Fruit fly (Drosophila melanogaster) whole organism, pupa: Measurements from ENCODE around the gene Frl.

Source experiments
- CG10348 ChIP-seq: fragments of 200-800 bp; sonication (Bioruptor generic); IDR thresholded peaks from 2 replicates; pipeline ENCODE4 v1.3.6; 2022; ENCODE audit warnings: missing biosample characterization, missing genetic modification characterization
- CG12605 ChIP-seq: fragments of 200-800 bp; sonication (Bioruptor generic); IDR thresholded peaks from 2 replicates; pipeline ENCODE4 v1.3.6; 2022; ENCODE audit warnings: missing biosample characterization, missing genetic modification characterization
- CG13204 ChIP-seq: fragments of 200-800 bp; sonication (Bioruptor generic); optimal IDR thresholded peaks from 2 replicates; lab custom pipeline; 2018; ENCODE audit warnings: missing biosample characterization, mild to moderate bottlenecking, missing genetic modification characterization, moderate library complexity
- CG14655 ChIP-seq: fragments of 200-800 bp; sonication (Bioruptor generic); optimal IDR thresholded peaks from 3 replicates; lab custom pipeline; 2017; ENCODE audit warnings: mild to moderate bottlenecking, missing biosample characterization, missing genetic modification reagents, missing genetic modification characterization
- CG15710 ChIP-seq: fragments of 200-800 bp; sonication (Bioruptor generic); optimal IDR thresholded peaks from 2 replicates; lab custom pipeline; 2018; ENCODE audit warnings: missing biosample characterization, mild to moderate bottlenecking, missing genetic modification characterization, moderate library complexity
- CG17806 ChIP-seq: fragments of 200-800 bp; sonication (Bioruptor generic); optimal IDR thresholded peaks from 2 replicates; lab custom pipeline; 2018; ENCODE audit warnings: missing biosample characterization, mild to moderate bottlenecking, missing genetic modification characterization, moderate library complexity
- CG32121 ChIP-seq: fragments of 200-800 bp; sonication (Bioruptor generic); IDR thresholded peaks from 2 replicates; pipeline ENCODE4 v1.3.6; 2022; ENCODE audit warnings: missing biosample characterization, missing genetic modification characterization
- CG34367 ChIP-seq: fragments of 200-800 bp; sonication (Bioruptor generic); optimal IDR thresholded peaks from 2 replicates; lab custom pipeline; 2018; ENCODE audit warnings: missing biosample characterization, mild to moderate bottlenecking, missing genetic modification characterization
- CG4496 ChIP-seq: fragments of 200-800 bp; sonication (Bioruptor generic); IDR thresholded peaks from 3 replicates; pipeline ENCODE4 v1.3.6; 2022; ENCODE audit warnings: missing biosample characterization, missing genetic modification characterization
- CG8159 ChIP-seq: fragments of 200-800 bp; sonication (Bioruptor generic); optimal IDR thresholded peaks from 3 replicates; lab custom pipeline; 2018; ENCODE audit warnings: missing biosample characterization, mild to moderate bottlenecking, missing genetic modification characterization, moderate library complexity
- CG8301 ChIP-seq: fragments of 200-800 bp; sonication (Bioruptor generic); optimal IDR thresholded peaks from 2 replicates; lab custom pipeline; 2018; ENCODE audit warnings: missing biosample characterization, mild to moderate bottlenecking, missing genetic modification characterization
- CG9948 ChIP-seq: fragments of 200-800 bp; sonication (Bioruptor generic); optimal IDR thresholded peaks from 2 replicates; lab custom pipeline; 2018; ENCODE audit warnings: missing biosample characterization, mild to moderate bottlenecking, missing genetic modification characterization, moderate library complexity
- D1 ChIP-seq: fragments of 200-800 bp; sonication (Bioruptor generic); optimal IDR thresholded peaks from 2 replicates; lab custom pipeline; 2018; ENCODE audit warnings: missing biosample characterization, mild to moderate bottlenecking, missing genetic modification characterization, moderate library complexity
- EcR ChIP-seq: fragments of 200-800 bp; sonication (Bioruptor generic); optimal IDR thresholded peaks from 3 replicates; lab custom pipeline; 2019; ENCODE audit warnings: missing biosample characterization, missing genetic modification characterization, mild to moderate bottlenecking, moderate library complexity, missing genetic modification reagents
- Ets98B ChIP-seq: fragments of 200-800 bp; sonication (Bioruptor generic); IDR thresholded peaks from 2 replicates; pipeline ENCODE4 v1.3.6; 2022; ENCODE audit warnings: missing biosample characterization, missing genetic modification characterization
- Pif1A ChIP-seq: fragments of 200-800 bp; sonication (Bioruptor generic); optimal IDR thresholded peaks from 3 replicates; lab custom pipeline; 2016; ENCODE audit warnings: missing biosample characterization, missing genetic modification characterization
- Pif1B ChIP-seq: fragments of 200-800 bp; sonication (Bioruptor generic); optimal IDR thresholded peaks from 3 replicates; lab custom pipeline; 2016; ENCODE audit warnings: missing biosample characterization, missing genetic modification characterization
- Snoo ChIP-seq: fragments of 200-800 bp; sonication (Bioruptor generic); optimal IDR thresholded peaks from 3 replicates; lab custom pipeline; 2017; ENCODE audit warnings: missing biosample characterization, mild to moderate bottlenecking, missing genetic modification characterization, inconsistent platforms
- fd96Ca ChIP-seq: fragments of 200-800 bp; sonication (Bioruptor generic); IDR thresholded peaks from 3 replicates; pipeline ENCODE4 v1.3.6; 2022; ENCODE audit warnings: missing biosample characterization, missing genetic modification characterization
- gl ChIP-seq: fragments of 200-800 bp; sonication (Bioruptor generic); optimal IDR thresholded peaks from 2 replicates; lab custom pipeline; 2018; ENCODE audit warnings: missing biosample characterization, mild to moderate bottlenecking, missing genetic modification characterization
- rn ChIP-seq: fragments of 200-800 bp; sonication (Bioruptor generic); IDR thresholded peaks from 2 replicates; pipeline ENCODE4 v1.3.6; 2022; ENCODE audit warnings: missing biosample characterization, missing genetic modification characterization

Frl gene

DNA sequence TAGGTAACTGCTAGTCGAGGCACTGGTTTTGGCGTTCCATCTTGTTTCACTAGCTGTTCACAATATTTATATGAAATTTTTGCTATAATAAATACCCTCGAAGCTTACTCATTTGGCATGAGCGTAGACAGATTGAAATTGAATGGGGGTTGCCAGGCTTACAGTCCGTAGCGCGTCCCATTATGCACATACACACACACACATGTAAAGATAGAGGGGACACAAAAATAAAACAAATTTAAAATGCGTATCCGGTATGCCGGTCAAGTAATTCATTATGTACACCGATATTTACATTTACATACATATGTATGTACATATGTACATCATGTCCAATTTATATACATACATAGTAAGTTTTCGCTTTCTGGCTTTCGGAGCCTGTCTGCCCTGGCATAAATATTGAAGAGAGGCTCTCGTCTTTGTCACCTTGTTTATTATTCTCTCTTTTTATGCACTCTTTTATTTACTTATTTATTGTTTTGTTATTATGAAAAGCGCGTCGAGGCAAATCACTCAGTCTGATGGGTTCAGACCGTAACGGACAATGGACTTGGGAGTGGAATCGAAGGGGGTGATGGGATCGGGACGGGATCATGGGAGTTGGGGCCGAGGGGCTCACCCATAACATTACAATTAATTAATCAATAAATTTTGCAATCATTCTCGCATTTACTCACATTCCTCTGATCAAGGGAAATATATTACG is 6.4 kb downstream of the Frl start:
- peak; percentile 37 for TF ChIP-seq CG14655 (GFP tag; lab: Kevin White, UChicago)
- no peak for TF ChIP-seq D1 (tag; lab: Kevin White, UChicago)
- TF ChIP-seq CG17806 (tag; lab: Kevin White, UChicago): peak; percentile 12
- no peak for TF ChIP-seq Snoo
- TF ChIP-seq CG13204 (GFP tag; lab: Kevin White, UChicago): peak; percentile 44
- TF ChIP-seq CG10348 (GFP tag; lab: Robert Waterston, UW): no peak
- peak; percentile 68; the same call in 2 of the 3 replicates for TF ChIP-seq fd96Ca (GFP tag; lab: Robert Waterston, UW)
- TF ChIP-seq CG8301: peak; percentile 20
- TF ChIP-seq CG34367: peak; percentile 17
- peak; percentile 47 for TF ChIP-seq Pif1B (GFP tag; lab: Kevin White, UChicago)
- TF ChIP-seq Ets98B (GFP tag; lab: Robert Waterston, UW): peak; percentile 48
- TF ChIP-seq CG12605: peak; percentile 71
- peak; percentile 45 for TF ChIP-seq CG32121 (GFP tag; lab: Robert Waterston, UW)
- TF ChIP-seq CG9948 (tag; lab: Kevin White, UChicago): no peak
- TF ChIP-seq CG8159 (tag; lab: Kevin White, UChicago): peak; percentile 46
- TF ChIP-seq CG15710 (tag; lab: Kevin White, UChicago): peak; percentile 36
- no peak for TF ChIP-seq rn (GFP tag; lab: Robert Waterston, UW)
- peak; percentile 86 for TF ChIP-seq EcR (GFP tag; lab: Kevin White, UChicago)
- peak; percentile 51; the same call in 2 of the 3 replicates for TF ChIP-seq CG4496 (GFP tag; lab: Robert Waterston, UW)
- TF ChIP-seq gl: peak; percentile 66
- TF ChIP-seq Pif1A (GFP tag; lab: Kevin White, UChicago): peak; percentile 46
- TF ChIP-seq, all 21 proteins: peak for 16

dm6 chr3L:14062702-14063101 is 9.7 kb downstream of the Frl start:
- TF ChIP-seq CG14655 (GFP tag; lab: Kevin White, UChicago): no peak
- TF ChIP-seq CG32121 (GFP tag; lab: Robert Waterston, UW): peak; percentile 15; the same call in 1 of the 2 replicates
- TF ChIP-seq, all 21 proteins: peak for 1

- TF ChIP-seq gl (no peak), fd96Ca (GFP tag; lab: Robert Waterston, UW) (peak; percentile 15; the same call in 1 of the 3 replicates), CG14655 (GFP tag; lab: Kevin White, UChicago) (no peak), EcR (GFP tag; lab: Kevin White, UChicago) (peak; percentile 78), CG15710 (tag; lab: Kevin White, UChicago) (peak; percentile 35), CG4496 (GFP tag; lab: Robert Waterston, UW) (peak; percentile 27; the same call in 1 of the 3 replicates), CG32121 (GFP tag; lab: Robert Waterston, UW) (0 out of 2 replicates have a peak, but pooled peaks have one; percentile 16), Snoo (no peak), CG8301 (peak; percentile 43), Pif1B (GFP tag; lab: Kevin White, UChicago) (no peak), CG10348 (GFP tag; lab: Robert Waterston, UW) (peak; percentile 54), CG9948 (tag; lab: Kevin White, UChicago) (peak; percentile 39), Pif1A (GFP tag; lab: Kevin White, UChicago) (peak; percentile 23), CG17806 (tag; lab: Kevin White, UChicago) (no peak), D1 (tag; lab: Kevin White, UChicago) (no peak), CG13204 (GFP tag; lab: Kevin White, UChicago) (peak; percentile 33), CG34367 (peak; percentile 18)
Measured at dm6 chr3L:14063241-14064064, 10.4 kb downstream of the Frl start.

- TF ChIP-seq CG15710 (tag; lab: Kevin White, UChicago): no peak
- TF ChIP-seq gl: no peak
- TF ChIP-seq CG10348 (GFP tag; lab: Robert Waterston, UW): no peak
- TF ChIP-seq rn (GFP tag; lab: Robert Waterston, UW): no peak
- TF ChIP-seq Snoo: no peak
- TF ChIP-seq CG34367: no peak
- no peak for TF ChIP-seq CG14655 (GFP tag; lab: Kevin White, UChicago)
- TF ChIP-seq CG13204 (GFP tag; lab: Kevin White, UChicago): no peak
- no peak for TF ChIP-seq CG17806 (tag; lab: Kevin White, UChicago)
- no peak for TF ChIP-seq Pif1A (GFP tag; lab: Kevin White, UChicago)
- TF ChIP-seq EcR (GFP tag; lab: Kevin White, UChicago): no peak
- no peak for TF ChIP-seq CG12605
- no peak for TF ChIP-seq CG4496 (GFP tag; lab: Robert Waterston, UW)
- TF ChIP-seq CG8301: no peak
- TF ChIP-seq CG9948 (tag; lab: Kevin White, UChicago): no peak
- TF ChIP-seq Pif1B (GFP tag; lab: Kevin White, UChicago): no peak
- TF ChIP-seq CG32121 (GFP tag; lab: Robert Waterston, UW): no peak
- TF ChIP-seq CG8159 (tag; lab: Kevin White, UChicago): no peak
- TF ChIP-seq D1 (tag; lab: Kevin White, UChicago): no peak
- TF ChIP-seq Ets98B (GFP tag; lab: Robert Waterston, UW): no peak; the same call in 1 of the 2 replicates
Measured at dm6 chr3L:14064065-14064414, 11.0 kb downstream of the Frl start.

DNA sequence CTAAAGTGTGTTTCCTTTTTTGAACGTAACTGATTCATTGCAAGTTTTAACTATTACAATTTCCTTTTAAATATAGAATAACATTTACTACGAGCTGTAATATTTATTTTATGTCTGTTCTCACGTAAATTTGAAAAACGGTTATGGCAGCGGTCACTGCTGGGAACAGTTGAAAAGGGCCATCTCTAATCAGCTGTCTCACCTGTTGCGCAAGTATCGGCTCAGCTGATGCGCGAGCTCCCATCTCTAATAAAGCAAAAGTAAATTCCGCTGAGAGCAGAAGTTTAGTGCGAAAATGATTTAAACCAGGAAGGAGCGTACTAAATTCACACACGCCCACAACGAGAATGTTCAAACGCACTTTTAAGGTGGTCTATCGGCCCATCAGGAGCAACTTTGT is 18.6 kb downstream of the Frl start, which contains the start of gene Pex1:
Gene Pex1, plus strand, starts transcription at position 272 of the 400 bp plus-strand sequence.
- TF ChIP-seq CG14655 (GFP tag; lab: Kevin White, UChicago): no peak
- TF ChIP-seq CG4496 (GFP tag; lab: Robert Waterston, UW): 0 out of 3 replicates have a peak, but pooled peaks have one; percentile 25
- no peak for TF ChIP-seq CG13204 (GFP tag; lab: Kevin White, UChicago)
- TF ChIP-seq CG12605: peak; percentile 79
- TF ChIP-seq CG32121 (GFP tag; lab: Robert Waterston, UW): no peak
